Worm (Caenorhabditis elegans) whole organism, young adult: Measurements from ENCODE around the gene srw-33.

Experiments used
- B0019.2 ChIP-seq: fragments of 200-800 bp; sonication (Bioruptor generic); conservative IDR thresholded peaks from 2 replicates; pipeline ENCODE4 v1.3.6; 2022; ENCODE audit warnings: missing genetic modification reagents, missing genetic modification characterization, missing compliant biosample characterization
- F33H1.4 ChIP-seq: fragments of 200-800 bp; sonication (Bioruptor generic); IDR thresholded peaks from 2 replicates; pipeline ENCODE4 v1.3.6; 2022; ENCODE audit warnings: missing genetic modification reagents, missing genetic modification characterization, missing compliant biosample characterization
- F57C9.4 ChIP-seq: sonication (generic microtip); optimal IDR thresholded peaks from 2 replicates; lab custom pipeline; 2017; ENCODE audit warnings: mild to moderate bottlenecking, missing genetic modification characterization, missing compliant biosample characterization
- Y53G8AR.9 ChIP-seq: fragments of 200-800 bp; sonication (Bioruptor generic); conservative IDR thresholded peaks from 2 replicates; pipeline ENCODE4 v1.3.6; 2022; ENCODE audit warnings: missing genetic modification reagents, missing genetic modification characterization, missing compliant biosample characterization
- Y67H2A.10 ChIP-seq: fragments of 200-800 bp; sonication (Bioruptor generic); conservative IDR thresholded peaks from 2 replicates; pipeline ENCODE4 v1.3.6; 2022; ENCODE audit warnings: missing genetic modification reagents, missing genetic modification characterization, missing compliant biosample characterization
- Y79H2A.3 ChIP-seq: fragments of 200-800 bp; sonication (Bioruptor generic); conservative IDR thresholded peaks from 2 replicates; pipeline ENCODE4 v1.3.6; 2022; ENCODE audit warnings: missing genetic modification reagents, missing genetic modification characterization, missing compliant biosample characterization
- hlh-26 ChIP-seq: fragments of 200-800 bp; sonication (Bioruptor generic); conservative IDR thresholded peaks from 2 replicates; pipeline ENCODE4 v1.3.6; 2022; ENCODE audit warnings: missing genetic modification reagents, missing genetic modification characterization, missing compliant biosample characterization
- lin-35 ChIP-seq, 3 experiments: fragments of 150-350 bp in 2 of 3; sonication (generic microtip) in 1 of 3; optimal IDR thresholded peaks; 2 replicates each; lab custom pipeline; 2014 to 2018; ENCODE audit warnings: missing biosample characterization in 3 of 3, missing genetic modification characterization in 3 of 3, missing genetic modification reagents in 3 of 3
- nhr-179 ChIP-seq: sonication (generic microtip); optimal IDR thresholded peaks from 2 replicates; lab custom pipeline; 2016; ENCODE audit warnings: mild to moderate bottlenecking, missing genetic modification characterization, missing compliant biosample characterization
- nhr-80 ChIP-seq: sonication (generic microtip); optimal IDR thresholded peaks from 2 replicates; lab custom pipeline; 2016; ENCODE audit warnings: missing genetic modification characterization, missing compliant biosample characterization
- pha-4 ChIP-seq: fragments of 150-350 bp; sonication (generic microtip); optimal IDR thresholded peaks from 2 replicates; lab custom pipeline; 2014; ENCODE audit warnings: missing biosample characterization, missing genetic modification reagents, missing genetic modification characterization
- snpc-4 ChIP-seq, 5 experiments: fragments of 150-350 bp in 1 of 5; sonication (generic microtip) in 4 of 5; optimal IDR thresholded peaks; 2 replicates each; lab custom pipeline; 2014 to 2018; ENCODE audit warnings: missing genetic modification characterization in 5 of 5, missing biosample characterization in 3 of 5, antibody characterized with exemption in 2 of 5, mild to moderate bottlenecking in 2 of 5, missing compliant biosample characterization in 2 of 5, missing genotype in 2 of 5, moderate library complexity in 2 of 5, missing genetic modification reagents in 1 of 5
- unc-130 ChIP-seq: sonication (generic microtip); optimal IDR thresholded peaks from 2 replicates; lab custom pipeline; 2016; ENCODE audit warnings: missing genetic modification reagents, missing genetic modification characterization, missing compliant biosample characterization
- unc-62 ChIP-seq: fragments of 150-350 bp; optimal IDR thresholded peaks from 2 replicates; lab custom pipeline; 2014; ENCODE audit warnings: missing biosample characterization, missing genetic modification reagents, missing genetic modification characterization

- no peak for TF ChIP-seq pha-4 (tag; lab: Kevin White, UChicago)
- no peak for TF ChIP-seq unc-130 (GFP tag; lab: Kevin White, UChicago)
- TF ChIP-seq F33H1.4 (GFP tag; lab: Robert Waterston, UW), result no peak
- no peak for TF ChIP-seq Y53G8AR.9 (GFP tag; lab: Robert Waterston, UW)
- no peak for TF ChIP-seq hlh-26
- TF ChIP-seq F57C9.4 (tag; lab: Kevin White, UChicago), result no peak
- TF ChIP-seq unc-62 (GFP tag; lab: Kevin White, UChicago), result no peak
- TF ChIP-seq lin-35 (GFP tag; optimal IDR thresholded peaks at IDR 0.05; lab: Kevin White, UChicago), result no peak
- no peak for TF ChIP-seq Y67H2A.10 (GFP tag; lab: Robert Waterston, UW)
- no peak for TF ChIP-seq nhr-80 (tag; lab: Kevin White, UChicago)
- no peak for TF ChIP-seq snpc-4 (GFP tag; optimal IDR thresholded peaks at IDR 0.05; lab: Kevin White, UChicago)
- no peak for TF ChIP-seq snpc-4 (tag; optimal IDR thresholded peaks at IDR 0.05; lab: Kevin White, UChicago)
- no peak for TF ChIP-seq B0019.2
- TF ChIP-seq Y79H2A.3 (GFP tag; lab: Robert Waterston, UW), result no peak
- TF ChIP-seq nhr-179 (tag; lab: Kevin White, UChicago), result no peak
These were observed 33.5 kb downstream of the srw-33 start, which contains the start of gene T06E6.10 for ce11 chrV:15417822-15418221.
